Fruit fly (Drosophila melanogaster) whole organism, embryonic: ENCODE measurements around the gene vvl.

Experiments
- Atf6 ChIP-seq: fragments of 200-800 bp; sonication (Bioruptor generic); IDR thresholded peaks from 2 replicates; pipeline ENCODE4 v1.3.6; 2022; ENCODE audit warnings: missing biosample characterization, missing genetic modification characterization
- B-H2 ChIP-seq: fragments of 200-800 bp; sonication (Bioruptor generic); optimal IDR thresholded peaks from 2 replicates; lab custom pipeline; 2018; ENCODE audit warnings: missing biosample characterization, mild to moderate bottlenecking, missing genetic modification characterization
- CG1024 ChIP-seq: fragments of 200-800 bp; sonication (Bioruptor generic); IDR thresholded peaks from 2 replicates; pipeline ENCODE4 v1.3.6; 2022; ENCODE audit warnings: missing biosample characterization, missing genetic modification characterization
- CG10267 ChIP-seq: fragments of 200-800 bp; sonication (Bioruptor generic); optimal IDR thresholded peaks from 2 replicates; lab custom pipeline; 2018; ENCODE audit warnings: missing biosample characterization, mild to moderate bottlenecking, missing genetic modification characterization, moderate library complexity
- CG10274 ChIP-seq: fragments of 200-800 bp; sonication (Bioruptor generic); optimal IDR thresholded peaks from 3 replicates; lab custom pipeline; 2017; ENCODE audit warnings: missing biosample characterization, mild to moderate bottlenecking, missing genetic modification characterization
- CG10979 ChIP-seq: fragments of 200-800 bp; sonication (Bioruptor generic); optimal IDR thresholded peaks from 2 replicates; lab custom pipeline; 2018; ENCODE audit warnings: missing biosample characterization, mild to moderate bottlenecking, missing genetic modification characterization, moderate library complexity
- CG14014 ChIP-seq: fragments of 200-800 bp; sonication (Bioruptor generic); IDR thresholded peaks from 2 replicates; pipeline ENCODE4 v1.3.6; 2022; ENCODE audit warnings: missing biosample characterization, missing genetic modification characterization
- CG15601 ChIP-seq: fragments of 200-800 bp; sonication (Bioruptor generic); optimal IDR thresholded peaks from 3 replicates; lab custom pipeline; 2019; ENCODE audit warnings: missing biosample characterization, mild to moderate bottlenecking, missing genetic modification characterization, moderate library complexity
- CG1647 ChIP-seq: fragments of 200-800 bp; sonication (Bioruptor generic); optimal IDR thresholded peaks from 3 replicates; lab custom pipeline; 2016; ENCODE audit warnings: missing biosample characterization, missing genetic modification characterization
- CG17328 ChIP-seq: fragments of 200-800 bp; sonication (Bioruptor generic); IDR thresholded peaks from 2 replicates; pipeline ENCODE4 v1.3.6; 2022; ENCODE audit warnings: missing biosample characterization, missing genetic modification characterization
- CG17385 ChIP-seq: fragments of 200-800 bp; sonication (Bioruptor generic); optimal IDR thresholded peaks from 3 replicates; lab custom pipeline; 2018; ENCODE audit warnings: missing biosample characterization, mild to moderate bottlenecking, missing genetic modification characterization
- CG17912 ChIP-seq: fragments of 200-800 bp; sonication (Bioruptor generic); optimal IDR thresholded peaks from 2 replicates; lab custom pipeline; 2018; ENCODE audit warnings: missing biosample characterization, mild to moderate bottlenecking, missing genetic modification characterization
- CG1792 ChIP-seq: fragments of 200-800 bp; sonication (Bioruptor generic); optimal IDR thresholded peaks from 2 replicates; lab custom pipeline; 2016; ENCODE audit warnings: missing biosample characterization, missing genetic modification characterization
- CG18619 ChIP-seq: fragments of 200-800 bp; sonication (Bioruptor generic); optimal IDR thresholded peaks from 3 replicates; lab custom pipeline; 2017; ENCODE audit warnings: missing biosample characterization, mild to moderate bottlenecking, missing genetic modification characterization
- CG2678 ChIP-seq: fragments of 200-800 bp; sonication (Bioruptor generic); optimal IDR thresholded peaks from 3 replicates; lab custom pipeline; 2019; ENCODE audit warnings: missing biosample characterization, mild to moderate bottlenecking, missing genetic modification characterization, moderate library complexity
- CG30403 ChIP-seq: fragments of 200-800 bp; sonication (Bioruptor generic); optimal IDR thresholded peaks from 3 replicates; lab custom pipeline; 2016; ENCODE audit warnings: missing biosample characterization, missing genetic modification characterization
- CG33557 ChIP-seq: fragments of 200-800 bp; sonication (Bioruptor generic); optimal IDR thresholded peaks from 2 replicates; lab custom pipeline; 2019; ENCODE audit warnings: missing biosample characterization, mild to moderate bottlenecking, missing genetic modification characterization, moderate library complexity
- CG34376 ChIP-seq: fragments of 200-800 bp; sonication (Bioruptor generic); optimal IDR thresholded peaks from 2 replicates; lab custom pipeline; 2018; ENCODE audit warnings: missing biosample characterization, mild to moderate bottlenecking, missing genetic modification characterization
- CG4617 ChIP-seq: fragments of 200-800 bp; sonication (Bioruptor generic); optimal IDR thresholded peaks from 3 replicates; lab custom pipeline; 2016; ENCODE audit warnings: missing biosample characterization, missing genetic modification characterization, borderline replicate concordance
- CkIIα-i1 ChIP-seq: fragments of 200-800 bp; sonication (Bioruptor generic); IDR thresholded peaks from 2 replicates; pipeline ENCODE4 v1.3.6; 2022; ENCODE audit warnings: missing biosample characterization, missing genetic modification characterization
- CrebB ChIP-seq: fragments of 200-800 bp; sonication (Bioruptor generic); optimal IDR thresholded peaks from 3 replicates; lab custom pipeline; 2018; ENCODE audit warnings: missing biosample characterization, mild to moderate bottlenecking, missing genetic modification characterization
- D19A ChIP-seq: fragments of 200-800 bp; optimal IDR thresholded peaks from 3 replicates; lab custom pipeline; 2019; ENCODE audit warnings: missing biosample characterization, mild to moderate bottlenecking, missing genetic modification characterization, moderate library complexity
- E2f2 ChIP-seq: fragments of 200-800 bp; sonication (Bioruptor generic); IDR thresholded peaks from 2 replicates; pipeline ENCODE4 v1.3.6; 2022; ENCODE audit warnings: missing biosample characterization, missing genetic modification characterization
- HHEX ChIP-seq: fragments of 200-800 bp; sonication (Bioruptor generic); optimal IDR thresholded peaks from 3 replicates; lab custom pipeline; 2017; ENCODE audit warnings: missing biosample characterization, mild to moderate bottlenecking, missing genetic modification characterization, missing genetic modification reagents
- HLH3B ChIP-seq: fragments of 200-800 bp; sonication (Bioruptor generic); IDR thresholded peaks from 2 replicates; pipeline ENCODE4 v1.3.6; 2022; ENCODE audit warnings: missing biosample characterization, missing genetic modification characterization
- MTF-1 ChIP-seq: fragments of 200-800 bp; sonication (Bioruptor generic); optimal IDR thresholded peaks from 2 replicates; lab custom pipeline; 2018; ENCODE audit warnings: missing biosample characterization, mild to moderate bottlenecking, missing genetic modification characterization, borderline replicate concordance
- Ssrp ChIP-seq: fragments of 200-800 bp; sonication (Bioruptor generic); optimal IDR thresholded peaks from 2 replicates; lab custom pipeline; 2018; ENCODE audit warnings: missing biosample characterization, mild to moderate bottlenecking, missing genetic modification characterization, moderate library complexity
- YL-1 ChIP-seq: fragments of 200-800 bp; sonication (Bioruptor generic); optimal IDR thresholded peaks from 3 replicates; lab custom pipeline; 2017; ENCODE audit warnings: missing biosample characterization, mild to moderate bottlenecking, missing genetic modification characterization
- abd-A ChIP-seq: fragments of 200-800 bp; sonication (Bioruptor generic); optimal IDR thresholded peaks from 3 replicates; lab custom pipeline; 2019; ENCODE audit warnings: missing biosample characterization, mild to moderate bottlenecking, missing genetic modification characterization, moderate library complexity
- ash1 ChIP-seq: fragments of 200-800 bp; sonication (Bioruptor generic); optimal IDR thresholded peaks from 2 replicates; lab custom pipeline; 2018; ENCODE audit warnings: missing biosample characterization, mild to moderate bottlenecking, missing genetic modification characterization
- bsh ChIP-seq, 2 experiments: fragments of 200-800 bp; sonication (Bioruptor generic); optimal IDR thresholded peaks; 2 replicates each; lab custom pipeline; 2017 to 2018; ENCODE audit warnings: mild to moderate bottlenecking in 2 of 2, missing biosample characterization in 2 of 2, missing genetic modification characterization in 2 of 2, moderate library complexity in 1 of 2
- croc ChIP-seq: fragments of 200-800 bp; sonication (Bioruptor generic); conservative IDR thresholded peaks from 3 replicates; pipeline ENCODE4 v1.3.6; 2022; ENCODE audit warnings: missing biosample characterization, missing genetic modification characterization
- en ChIP-seq: fragments of 200-800 bp; sonication (Bioruptor generic); optimal IDR thresholded peaks from 2 replicates; lab custom pipeline; 2016; ENCODE audit warnings: missing biosample characterization, missing genetic modification characterization
- gem ChIP-seq: fragments of 200-800 bp; sonication (Bioruptor generic); optimal IDR thresholded peaks from 2 replicates; lab custom pipeline; 2019; ENCODE audit warnings: missing biosample characterization, mild to moderate bottlenecking, missing genetic modification characterization, moderate library complexity
- ind ChIP-seq: fragments of 200-800 bp; sonication (Bioruptor generic); optimal IDR thresholded peaks from 3 replicates; lab custom pipeline; 2016; ENCODE audit warnings: missing biosample characterization, missing genetic modification characterization
- kah ChIP-seq: fragments of 200-800 bp; sonication (Bioruptor generic); optimal IDR thresholded peaks from 2 replicates; lab custom pipeline; 2018; ENCODE audit warnings: missing biosample characterization, mild to moderate bottlenecking, missing genetic modification characterization
- lab ChIP-seq: fragments of 200-800 bp; sonication (Bioruptor generic); optimal IDR thresholded peaks from 3 replicates; lab custom pipeline; 2017; ENCODE audit warnings: missing biosample characterization, missing genetic modification characterization, mild to moderate bottlenecking, moderate library complexity, missing genetic modification reagents
- nmo ChIP-seq: fragments of 200-800 bp; sonication (Bioruptor generic); optimal IDR thresholded peaks from 2 replicates; lab custom pipeline; 2018; ENCODE audit warnings: missing biosample characterization, mild to moderate bottlenecking, missing genetic modification characterization, moderate library complexity
- pb ChIP-seq: fragments of 200-800 bp; sonication (Bioruptor generic); optimal IDR thresholded peaks from 3 replicates; lab custom pipeline; 2016; ENCODE audit warnings: missing biosample characterization, missing genetic modification characterization
- phol ChIP-seq: fragments of 200-800 bp; sonication (Bioruptor generic); optimal IDR thresholded peaks from 3 replicates; lab custom pipeline; 2018; ENCODE audit warnings: missing biosample characterization, mild to moderate bottlenecking, missing genetic modification characterization, moderate library complexity
- prd ChIP-seq, 3 experiments: fragments of >200 bp in 2 of 3; fragments of 200-800 bp in 1 of 3; sonication (Bioruptor generic) in 1 of 3; optimal IDR thresholded peaks in 2 of 3; IDR thresholded peaks in 1 of 3; 2 replicates in 2 of 3; 3 replicates in 1 of 3; pipeline versions ENCODE4 v1.3.6 to Lab custom; 2017 to 2022; ENCODE audit warnings: missing biosample characterization in 1 of 3, missing genetic modification characterization in 1 of 3
- trem ChIP-seq: fragments of 200-800 bp; optimal IDR thresholded peaks from 3 replicates; lab custom pipeline; 2019; ENCODE audit warnings: missing biosample characterization, mild to moderate bottlenecking, missing genetic modification characterization, moderate library complexity

The vvl gene

DNA sequence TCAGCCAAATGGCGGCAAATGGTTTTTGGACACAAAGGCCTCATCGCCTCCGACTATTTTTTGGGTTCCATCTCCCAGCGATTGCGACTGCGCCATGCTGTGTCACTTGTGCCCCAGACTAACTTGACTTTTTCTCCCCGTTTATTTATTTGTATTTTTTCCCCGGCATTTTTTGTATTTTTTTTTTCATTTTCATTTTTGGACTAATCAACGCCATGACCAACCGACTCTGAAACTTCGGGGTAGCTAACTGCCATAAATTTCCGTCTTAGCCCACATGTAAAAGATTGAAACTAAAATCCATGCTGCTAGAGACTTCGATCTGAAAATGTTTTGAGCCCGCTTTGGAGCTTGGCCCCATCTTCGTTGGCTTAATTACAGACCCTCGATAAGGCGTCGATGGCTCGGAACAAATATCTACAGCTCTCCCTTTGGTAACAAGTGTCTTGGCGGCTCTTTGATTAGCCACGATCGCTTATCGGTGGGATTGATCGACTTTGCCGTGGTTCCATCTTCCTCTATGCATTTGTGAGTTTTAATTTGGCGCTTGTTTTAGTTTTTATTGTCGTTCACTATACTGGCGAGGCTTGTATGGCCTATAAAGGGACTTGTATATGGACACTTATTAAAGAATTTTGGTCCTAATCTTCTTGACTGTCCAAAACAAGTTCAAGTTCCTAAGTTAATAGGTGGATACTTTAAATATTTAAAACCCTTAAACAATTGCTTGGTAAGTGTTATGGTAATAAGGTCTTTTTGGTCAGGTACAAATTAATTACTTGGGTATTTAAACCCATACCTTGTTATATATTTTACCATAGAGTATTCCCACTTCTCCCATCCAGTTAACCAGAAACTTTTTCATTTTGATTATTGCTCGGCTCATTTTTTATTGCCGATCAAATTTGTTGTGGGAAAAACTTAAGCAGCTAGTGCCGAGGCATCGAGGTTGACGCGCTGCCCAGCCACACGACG lies 17.3 kb downstream of the vvl start (continued):
- TF ChIP-seq CG4617 (no peak), HHEX (GFP tag; lab: Kevin White, UChicago) (no peak), HLH3B (peak; percentile 63), CG10267 (peak; percentile 46), nmo (GFP tag; lab: Kevin White, UChicago) (peak; percentile 53), CG10274 (GFP tag; lab: Kevin White, UChicago) (peak; percentile 14), CG17328 (GFP tag; lab: Robert Waterston, UW) (no peak), CG34376 (GFP tag; lab: Kevin White, UChicago) (no peak), pb (GFP tag; lab: Kevin White, UChicago) (peak; percentile 28), trem (tag; lab: Kevin White, UChicago) (peak; percentile 17), CG10979 (tag; lab: Kevin White, UChicago) (peak; percentile 74), MTF-1 (GFP tag; lab: Kevin White, UChicago) (no peak), CG18619 (GFP tag; lab: Kevin White, UChicago) (no peak), ind (peak; percentile 3), CG15601 (tag; lab: Kevin White, UChicago) (peak; percentile 4), CG2678 (tag; lab: Kevin White, UChicago) (peak; percentile 79), CG17385 (GFP tag; lab: Kevin White, UChicago) (no peak), YL-1 (GFP tag; lab: Kevin White, UChicago) (no peak), E2f2 (GFP tag; lab: Robert Waterston, UW) (no peak), CG33557 (GFP tag; lab: Kevin White, UChicago) (no peak), CG14014 (GFP tag; lab: Robert Waterston, UW) (peak; percentile 14; the same call in 1 of the 2 replicates), CkIIα-i1 (no peak), CG17912 (GFP tag; lab: Kevin White, UChicago) (no peak), kah (GFP tag; lab: Kevin White, UChicago) (peak; percentile 22), D19A (tag; lab: Kevin White, UChicago) (peak; percentile 90), lab (GFP tag; lab: Kevin White, UChicago) (no peak), croc (GFP tag; lab: Robert Waterston, UW) (peak; percentile 59; the same call in 2 of the 3 replicates), bsh (GFP tag; optimal IDR thresholded peaks at IDR 0.05; lab: Kevin White, UChicago) (peak in 1 of 2 experiments; percentile 34), B-H2 (GFP tag; lab: Kevin White, UChicago) (no peak), gem (tag; lab: Kevin White, UChicago) (peak; percentile 69), CG1792 (no peak), phol (tag; lab: Kevin White, UChicago) (peak; percentile 85), CG1024 (GFP tag; lab: Robert Waterston, UW) (no peak), Atf6 (GFP tag; lab: Robert Waterston, UW) (0 out of 2 replicates have a peak, but pooled peaks have one; percentile 24), CrebB (tag; lab: Kevin White, UChicago) (no peak), CG30403 (peak; percentile 30), en (GFP tag; lab: Kevin White, UChicago) (no peak), prd (optimal IDR thresholded peaks at IDR 0.05; lab: Kevin White, UChicago) (no peak), prd (GFP tag; IDR thresholded peaks at IDR 0.05; lab: Robert Waterston, UW) (peak; percentile 45; the same call in 1 of the 3 replicates), abd-A (tag; lab: Kevin White, UChicago) (peak; percentile 69), Ssrp (tag; lab: Kevin White, UChicago) (peak; percentile 43), ash1 (GFP tag; lab: Kevin White, UChicago) (no peak), CG1647 (GFP tag; lab: Kevin White, UChicago) (no peak)
